Fruit fly (Drosophila melanogaster): ENCODE data around the gene CG13312.
A peak's percentile ranks its signal among the peaks of the same experiment; 100 is the strongest.

The CG13312 gene

DNA sequence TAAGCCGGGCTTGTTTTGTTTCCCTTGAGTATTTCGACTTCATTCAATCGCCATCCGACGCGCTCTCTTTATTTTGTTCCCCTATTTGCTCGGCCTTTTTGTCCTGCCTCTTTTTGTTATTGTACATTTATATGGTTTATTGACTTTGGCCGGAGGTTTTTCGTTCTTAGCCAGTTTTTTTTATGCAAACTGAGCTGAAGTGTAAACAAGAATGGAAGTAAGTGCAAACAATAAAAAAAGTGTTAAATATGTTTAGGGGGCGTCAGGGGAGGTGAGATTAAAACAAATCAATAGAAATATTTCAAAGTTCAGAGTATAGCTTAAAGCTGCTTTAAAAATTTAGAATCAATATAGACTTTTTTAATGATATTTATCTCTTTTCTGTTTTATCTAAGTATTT lies 27.5 kb upstream of the CG13312 start:
- TF ChIP-seq cnc (optimal IDR thresholded peaks at IDR 0.05) (no peak), pad (GFP tag; optimal IDR thresholded peaks at IDR 0.05) (no peak), tj (GFP tag; optimal IDR thresholded peaks at IDR 0.05) (no peak), CG7045 (GFP tag; optimal IDR thresholded peaks at IDR 0.05) (no peak), Hr96 (GFP tag; optimal IDR thresholded peaks at IDR 0.05) (no peak), CG14711 (tag; optimal IDR thresholded peaks at IDR 0.05) (no peak), CG33017 (tag; optimal IDR thresholded peaks at IDR 0.05) (no peak), Mnt (GFP tag; optimal IDR thresholded peaks at IDR 0.05) (no peak), toe (GFP tag; optimal IDR thresholded peaks at IDR 0.05) (no peak)

DNA sequence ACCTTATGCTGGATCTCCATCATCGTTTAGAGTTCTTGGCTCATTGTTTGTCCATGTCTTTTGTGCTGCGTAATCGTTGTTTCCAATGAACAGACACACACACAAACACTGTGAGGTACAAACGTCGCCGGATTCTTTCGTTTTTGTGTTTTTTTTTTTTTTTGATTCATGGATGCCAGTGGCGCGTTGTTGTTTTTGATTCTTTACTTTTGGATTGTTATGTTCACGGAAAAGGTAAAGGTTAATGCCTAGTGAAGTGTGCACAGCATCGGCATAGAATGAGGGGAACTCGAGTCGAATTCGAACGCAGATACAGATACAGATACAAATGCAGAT lies 26.4 kb upstream of the CG13312 start:
- TF ChIP-seq CG33017 (tag; optimal IDR thresholded peaks at IDR 0.05): no peak
- TF ChIP-seq Clk (GFP tag; optimal IDR thresholded peaks at IDR 0.05): no peak
- no peak for TF ChIP-seq toe (GFP tag; optimal IDR thresholded peaks at IDR 0.05)
- TF ChIP-seq Mnt (GFP tag; optimal IDR thresholded peaks at IDR 0.05): no peak
- no peak for TF ChIP-seq CG5204 (GFP tag; optimal IDR thresholded peaks at IDR 0.05)
- TF ChIP-seq cic (GFP tag; optimal IDR thresholded peaks at IDR 0.05): no peak
- no peak for TF ChIP-seq CG12768 (GFP tag; optimal IDR thresholded peaks at IDR 0.05)
- no peak for TF ChIP-seq ovo (GFP tag; optimal IDR thresholded peaks at IDR 0.05)
- no peak for TF ChIP-seq tj (GFP tag; optimal IDR thresholded peaks at IDR 0.05)
- TF ChIP-seq CG14711 (tag; optimal IDR thresholded peaks at IDR 0.05): no peak
- no peak for TF ChIP-seq bab1 (GFP tag; optimal IDR thresholded peaks at IDR 0.05)
- no peak for TF ChIP-seq Crg-1 (GFP tag; optimal IDR thresholded peaks at IDR 0.05)
- no peak for TF ChIP-seq Hr96 (GFP tag; optimal IDR thresholded peaks at IDR 0.05)
- no peak for TF ChIP-seq cnc (optimal IDR thresholded peaks at IDR 0.05)
- no peak for TF ChIP-seq CG7101 (tag; optimal IDR thresholded peaks at IDR 0.05)
- TF ChIP-seq CG11617 (GFP tag; optimal IDR thresholded peaks at IDR 0.05): no peak

DNA sequence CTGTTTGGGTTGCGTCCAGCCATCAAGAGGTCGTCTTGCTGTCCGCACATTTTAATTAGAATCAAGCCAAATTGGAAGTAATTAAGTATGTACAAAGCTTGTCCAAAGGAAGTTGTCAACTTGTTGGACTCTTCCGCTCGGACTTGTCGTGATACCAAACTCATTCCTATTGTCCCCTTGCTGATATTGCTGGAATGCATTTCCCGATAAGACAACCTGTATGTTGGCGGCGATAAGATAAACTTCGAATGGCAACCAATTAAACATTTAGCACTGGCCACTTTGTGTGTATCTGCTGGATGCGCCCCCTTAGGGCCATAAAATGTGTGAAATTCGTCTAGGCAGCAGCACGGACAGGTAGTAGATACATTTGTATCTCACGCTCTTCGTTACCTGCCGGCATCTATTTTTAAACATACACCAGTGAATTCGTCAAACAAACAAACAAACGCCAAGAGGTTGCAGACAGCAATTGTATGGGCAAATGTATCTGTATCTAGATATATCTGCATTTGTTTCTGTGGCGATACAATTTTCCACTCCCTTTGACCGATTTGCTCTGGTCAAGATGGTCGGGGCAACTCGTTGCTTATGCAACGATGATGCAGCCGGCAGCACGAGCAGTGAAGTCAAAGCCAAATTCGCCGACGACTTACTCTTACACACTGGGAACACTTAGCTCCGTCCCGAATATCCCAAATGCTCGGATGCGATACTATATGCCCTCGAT lies 25.9 kb upstream of the CG13312 start:
- TF ChIP-seq kay (GFP tag; ENCODE audit: borderline replicate concordance) (no peak), CG12768 (GFP tag; optimal IDR thresholded peaks at IDR 0.05) (no peak), CG33017 (tag; optimal IDR thresholded peaks at IDR 0.05) (no peak), CG5204 (GFP tag; optimal IDR thresholded peaks at IDR 0.05) (no peak), CG7045 (GFP tag; optimal IDR thresholded peaks at IDR 0.05) (no peak), Mnt (GFP tag; optimal IDR thresholded peaks at IDR 0.05) (no peak), CG7101 (tag; optimal IDR thresholded peaks at IDR 0.05) (no peak), CG11617 (GFP tag; optimal IDR thresholded peaks at IDR 0.05) (no peak), pad (GFP tag; optimal IDR thresholded peaks at IDR 0.05) (no peak), tj (GFP tag; optimal IDR thresholded peaks at IDR 0.05) (no peak), Hr96 (GFP tag; optimal IDR thresholded peaks at IDR 0.05) (no peak), CG1620 (GFP tag; optimal IDR thresholded peaks at IDR 0.05) (no peak), toe (GFP tag; optimal IDR thresholded peaks at IDR 0.05) (no peak), Clk (GFP tag; optimal IDR thresholded peaks at IDR 0.05) (no peak), Crg-1 (GFP tag; optimal IDR thresholded peaks at IDR 0.05) (no peak)

DNA sequence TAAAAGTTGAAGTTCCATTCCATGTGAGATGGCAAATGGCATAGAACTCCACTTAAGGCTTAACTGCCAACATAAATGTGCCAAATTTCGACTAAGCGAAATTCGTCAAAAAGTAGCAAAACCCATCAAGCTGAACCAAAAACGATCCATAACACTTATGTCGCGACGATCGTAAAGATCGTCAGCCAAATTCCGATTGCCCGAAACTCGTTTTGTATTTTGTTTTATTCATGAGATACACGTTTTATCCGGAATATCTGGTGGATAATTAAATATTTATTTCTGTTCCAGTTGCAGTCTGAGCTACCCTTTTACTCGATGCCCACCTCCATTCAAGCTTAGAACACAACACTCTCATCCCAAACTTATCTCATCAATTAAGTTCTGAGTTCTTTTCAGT lies 23.9 kb upstream of the CG13312 start:
- no peak for TF ChIP-seq CG5204 (GFP tag; optimal IDR thresholded peaks at IDR 0.05)
- no peak for TF ChIP-seq cnc (optimal IDR thresholded peaks at IDR 0.05)
- no peak for TF ChIP-seq toe (GFP tag; optimal IDR thresholded peaks at IDR 0.05)
- no peak for TF ChIP-seq Mnt (GFP tag; optimal IDR thresholded peaks at IDR 0.05)
- no peak for TF ChIP-seq ovo (GFP tag; optimal IDR thresholded peaks at IDR 0.05)
- TF ChIP-seq CG7101 (tag; optimal IDR thresholded peaks at IDR 0.05): no peak
- TF ChIP-seq CG12768 (GFP tag; optimal IDR thresholded peaks at IDR 0.05): no peak
- no peak for TF ChIP-seq cic (GFP tag; optimal IDR thresholded peaks at IDR 0.05)
- no peak for TF ChIP-seq CG11617 (GFP tag; optimal IDR thresholded peaks at IDR 0.05)
- no peak for TF ChIP-seq kay (GFP tag; ENCODE audit: borderline replicate concordance)
- no peak for TF ChIP-seq CG14711 (tag; optimal IDR thresholded peaks at IDR 0.05)
- TF ChIP-seq Crg-1 (GFP tag; optimal IDR thresholded peaks at IDR 0.05): no peak
- TF ChIP-seq tj (GFP tag; optimal IDR thresholded peaks at IDR 0.05): no peak
- TF ChIP-seq CG7045 (GFP tag; optimal IDR thresholded peaks at IDR 0.05): no peak
- no peak for TF ChIP-seq pad (GFP tag; optimal IDR thresholded peaks at IDR 0.05)
- no peak for TF ChIP-seq CG33017 (tag; optimal IDR thresholded peaks at IDR 0.05)
- TF ChIP-seq bab1 (GFP tag; optimal IDR thresholded peaks at IDR 0.05): no peak

DNA sequence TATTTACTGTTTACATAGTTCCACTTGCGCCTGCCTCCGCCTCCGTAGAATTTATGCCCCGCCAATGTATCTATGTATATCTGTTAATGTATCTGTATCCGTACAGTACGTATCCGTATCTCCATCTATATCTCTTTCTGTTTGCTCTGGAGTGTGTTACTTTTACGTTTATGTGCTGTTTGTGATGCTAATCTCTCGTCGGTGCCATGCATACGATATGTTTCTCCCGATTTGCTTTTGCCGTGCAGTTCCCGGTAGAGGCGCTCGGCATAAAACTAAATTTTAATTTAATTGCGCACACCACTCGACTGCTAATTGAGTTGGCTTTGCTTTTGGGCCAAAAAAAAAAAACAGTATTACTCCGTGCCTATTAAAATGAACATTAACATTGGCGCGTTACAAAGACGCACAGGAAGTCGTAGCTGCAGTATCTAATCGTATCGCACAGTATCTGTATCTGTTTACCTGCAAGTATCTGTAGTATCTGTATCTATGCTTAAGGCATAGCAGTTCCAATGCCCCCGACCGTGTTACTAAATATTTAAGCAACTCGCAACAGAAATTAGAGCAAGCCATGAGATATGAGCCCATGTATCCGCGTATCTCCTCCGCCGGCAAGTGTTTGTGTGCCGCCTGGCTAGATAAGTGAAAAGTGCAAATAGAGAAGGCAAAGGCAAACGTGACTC lies 23.1 kb upstream of the CG13312 start:
- TF ChIP-seq kay (GFP tag; ENCODE audit: borderline replicate concordance) (peak; percentile 67), tj (GFP tag; optimal IDR thresholded peaks at IDR 0.05) (peak; percentile 23), CG14711 (tag; optimal IDR thresholded peaks at IDR 0.05) (no peak), CG5204 (GFP tag; optimal IDR thresholded peaks at IDR 0.05) (no peak)

DNA sequence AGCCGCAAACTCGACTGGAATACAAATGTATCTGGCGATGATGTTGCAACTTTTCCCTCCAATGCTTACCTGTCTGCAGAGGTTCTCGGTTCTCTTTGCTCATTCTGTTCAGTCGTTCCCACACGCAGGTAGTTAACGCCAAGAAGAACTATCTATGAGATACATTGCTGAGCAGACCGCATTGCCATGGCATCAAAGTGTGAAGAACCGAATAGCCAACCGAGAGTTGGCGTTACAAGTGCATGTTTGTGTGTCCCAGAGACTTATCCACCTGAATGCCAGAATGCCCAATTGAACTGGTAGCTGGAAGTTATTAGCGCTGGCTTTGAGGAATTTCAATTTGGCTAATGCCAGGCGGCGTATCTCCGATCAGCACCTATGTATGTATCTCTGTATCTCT lies 22.6 kb upstream of the CG13312 start:
- no peak for TF ChIP-seq cic (GFP tag; optimal IDR thresholded peaks at IDR 0.05)
- TF ChIP-seq pad (GFP tag; optimal IDR thresholded peaks at IDR 0.05): no peak
- TF ChIP-seq CG12768 (GFP tag; optimal IDR thresholded peaks at IDR 0.05): no peak
- TF ChIP-seq toe (GFP tag; optimal IDR thresholded peaks at IDR 0.05): no peak
- TF ChIP-seq CG1620 (GFP tag; optimal IDR thresholded peaks at IDR 0.05): no peak
- no peak for TF ChIP-seq CG11617 (GFP tag; optimal IDR thresholded peaks at IDR 0.05)
- TF ChIP-seq CG7101 (tag; optimal IDR thresholded peaks at IDR 0.05): no peak
- no peak for TF ChIP-seq bab1 (GFP tag; optimal IDR thresholded peaks at IDR 0.05)
- no peak for TF ChIP-seq CG7045 (GFP tag; optimal IDR thresholded peaks at IDR 0.05)
- TF ChIP-seq kay (GFP tag; ENCODE audit: borderline replicate concordance): no peak
- no peak for TF ChIP-seq CG33017 (tag; optimal IDR thresholded peaks at IDR 0.05)
- TF ChIP-seq Hr96 (GFP tag; optimal IDR thresholded peaks at IDR 0.05): no peak
- no peak for TF ChIP-seq Clk (GFP tag; optimal IDR thresholded peaks at IDR 0.05)

All from whole organism, adult.